Fruit fly (Drosophila melanogaster): Measurements from ENCODE around the gene CG12499.
A peak's percentile ranks its signal among the peaks of the same experiment; 100 is the strongest.

The CG12499 gene

DNA sequence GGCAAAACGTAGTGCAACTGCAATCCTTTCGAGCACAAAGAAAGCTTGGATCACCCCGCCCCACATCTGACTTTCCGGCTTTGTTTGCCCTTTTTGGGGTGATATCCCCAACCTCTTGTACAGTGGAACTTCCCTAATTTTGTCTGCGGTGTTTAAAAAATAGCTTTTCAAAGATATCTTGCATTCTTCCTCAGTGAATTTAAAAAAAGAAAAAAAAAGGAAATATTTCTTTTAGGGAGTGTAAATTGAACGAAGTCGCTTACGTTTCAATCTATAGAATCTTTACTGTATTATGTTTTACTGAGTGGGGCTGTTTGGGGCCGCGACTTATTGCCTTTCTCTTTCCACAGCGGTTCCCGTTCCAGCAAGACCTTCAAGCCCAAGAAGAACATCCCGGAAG lies 24.8 kb downstream of the CG12499 start (continued):
- TF ChIP-seq CG8290 (GFP tag; optimal IDR thresholded peaks at IDR 0.05): no peak
- no peak for TF ChIP-seq CG8290 (tag; optimal IDR thresholded peaks at IDR 0.05)
- peak; percentile 89 for TF ChIP-seq sens (GFP tag)
- TF ChIP-seq CG34422 (GFP tag; IDR thresholded peaks at IDR 0.05): peak; percentile 82
- TF ChIP-seq lbe (GFP tag; optimal IDR thresholded peaks at IDR 0.05): peak; percentile 64
- TF ChIP-seq dan (GFP tag; IDR thresholded peaks at IDR 0.05): no peak
- TF ChIP-seq CG2129 (GFP tag; IDR thresholded peaks at IDR 0.05; ENCODE audit: partially characterized antibody): no peak
- peak; percentile 73 for TF ChIP-seq CG2678 (tag; optimal IDR thresholded peaks at IDR 0.05)
- peak; percentile 29; the same call in 1 of the 2 replicates for TF ChIP-seq gt (GFP tag; IDR thresholded peaks at IDR 0.05)
- peak; percentile 75 for TF ChIP-seq CG9817 (tag; optimal IDR thresholded peaks at IDR 0.05)
- TF ChIP-seq Vsx1 (GFP tag; optimal IDR thresholded peaks at IDR 0.05): no peak
- peak; percentile 64 for TF ChIP-seq lilli (GFP tag; optimal IDR thresholded peaks at IDR 0.05)
- TF ChIP-seq Oli (tag; optimal IDR thresholded peaks at IDR 0.05): no peak
- no peak for TF ChIP-seq NC2β (GFP tag; optimal IDR thresholded peaks at IDR 0.05)
- no peak for TF ChIP-seq Gsc (GFP tag; IDR thresholded peaks at IDR 0.05)
- TF ChIP-seq Sin3A (optimal IDR thresholded peaks at IDR 0.05): no peak
- TF ChIP-seq scrt (GFP tag; optimal IDR thresholded peaks at IDR 0.05): peak; percentile 28
- TF ChIP-seq cad (GFP tag; optimal IDR thresholded peaks at IDR 0.05): no peak
- no peak for TF ChIP-seq B-H2 (GFP tag; optimal IDR thresholded peaks at IDR 0.05)
- TF ChIP-seq lmd (GFP tag; IDR thresholded peaks at IDR 0.05): peak; percentile 84
- peak; percentile 65; the same call in 2 of the 3 replicates for TF ChIP-seq CG11560 (tag; IDR thresholded peaks at IDR 0.05)
- TF ChIP-seq CG7556 (GFP tag; optimal IDR thresholded peaks at IDR 0.05): peak; percentile 35
- TF ChIP-seq Myb (GFP tag; optimal IDR thresholded peaks at IDR 0.05): no peak
- no peak for TF ChIP-seq mld (GFP tag; IDR thresholded peaks at IDR 0.05; ENCODE audit: partially characterized antibody)
- no peak for TF ChIP-seq odd (GFP tag; optimal IDR thresholded peaks at IDR 0.05)
- no peak for TF ChIP-seq CG8478 (optimal IDR thresholded peaks at IDR 0.05)
- TF ChIP-seq Asciz (GFP tag; optimal IDR thresholded peaks at IDR 0.05): no peak
- peak; percentile 56 for TF ChIP-seq Antp (GFP tag; optimal IDR thresholded peaks at IDR 0.05)
- no peak for TF ChIP-seq tna (GFP tag; IDR thresholded peaks at IDR 0.05; ENCODE audit: partially characterized antibody)
- TF ChIP-seq CG31388 (GFP tag; optimal IDR thresholded peaks at IDR 0.05): no peak
- TF ChIP-seq dpn (GFP tag; optimal IDR thresholded peaks at IDR 0.05): peak; percentile 65 to 81
- TF ChIP-seq CG4404 (GFP tag; IDR thresholded peaks at IDR 0.05): peak; percentile 21; the same call in 1 of the 2 replicates
- no peak for TF ChIP-seq Mad (GFP tag; optimal IDR thresholded peaks at IDR 0.05)
- TF ChIP-seq CG3065 (GFP tag; optimal IDR thresholded peaks at IDR 0.05): no peak
- peak; percentile 38 for TF ChIP-seq CG8089 (GFP tag; optimal IDR thresholded peaks at IDR 0.05)
- TF ChIP-seq CG31365 (tag; optimal IDR thresholded peaks at IDR 0.05): no peak
- no peak for TF ChIP-seq Bgb (GFP tag; IDR thresholded peaks at IDR 0.05; ENCODE audit: partially characterized antibody)
- TF ChIP-seq CG10462 (GFP tag; optimal IDR thresholded peaks at IDR 0.05): no peak
- TF ChIP-seq CHES-1-like (GFP tag; optimal IDR thresholded peaks at IDR 0.05): no peak
- no peak for TF ChIP-seq CG34224 (GFP tag; IDR thresholded peaks at IDR 0.05; ENCODE audit: partially characterized antibody)
- peak; percentile 33 for TF ChIP-seq caup (GFP tag; optimal IDR thresholded peaks at IDR 0.05; ENCODE audit: severe bottlenecking)
- TF ChIP-seq dmrt99B (tag; optimal IDR thresholded peaks at IDR 0.05): no peak
- no peak for TF ChIP-seq chinmo (GFP tag; IDR thresholded peaks at IDR 0.05; ENCODE audit: partially characterized antibody)
- TF ChIP-seq zfh1 (GFP tag; IDR thresholded peaks at IDR 0.05): peak; percentile 61; the same call in 2 of the 3 replicates
- peak; percentile 74 for TF ChIP-seq mam (GFP tag; optimal IDR thresholded peaks at IDR 0.05)
- TF ChIP-seq CG14710 (tag; optimal IDR thresholded peaks at IDR 0.05): no peak
- TF ChIP-seq tgo (GFP tag; IDR thresholded peaks at IDR 0.05): peak; percentile 75
- no peak for TF ChIP-seq CG34376 (GFP tag; optimal IDR thresholded peaks at IDR 0.05)
- peak; percentile 64; the same call in 1 of the 2 replicates for TF ChIP-seq HLH3B (GFP tag; IDR thresholded peaks at IDR 0.05)
- no peak for TF ChIP-seq CG10274 (GFP tag; optimal IDR thresholded peaks at IDR 0.05)
- TF ChIP-seq so (GFP tag; IDR thresholded peaks at IDR 0.05): peak; percentile 60; the same call in 1 of the 3 replicates
- peak; percentile 78 for TF ChIP-seq Drgx (GFP tag; IDR thresholded peaks at IDR 0.05)
